Fruit fly (Drosophila melanogaster): ENCODE results near the gene Sgsf.

DNA sequence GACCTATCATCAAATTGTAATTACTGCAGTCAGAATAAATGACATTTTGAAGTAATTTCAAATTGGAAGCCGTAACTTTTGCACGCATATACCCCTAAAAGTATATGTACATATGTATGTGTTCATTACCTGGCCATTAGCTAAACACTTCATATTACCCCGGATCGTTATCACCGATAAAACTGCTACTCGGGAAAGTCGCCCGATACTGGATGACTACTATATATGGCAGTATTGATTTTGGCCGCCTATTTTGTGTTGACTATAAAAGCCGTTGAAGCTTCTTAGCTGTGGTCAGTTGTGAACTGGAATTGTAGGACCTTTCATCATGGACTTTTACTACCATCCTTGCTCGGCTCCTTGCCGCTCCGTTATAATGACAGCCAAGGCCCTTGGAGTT, 38.2 kb downstream of the Sgsf start, which contains the start of gene GstD8:
- TF ChIP-seq CTCF (optimal IDR thresholded peaks at IDR 0.05) (no peak), CG8478 (optimal IDR thresholded peaks at IDR 0.05) (no peak)
